Worm (Caenorhabditis elegans): ENCODE data around the gene ZK856.7.
A peak's percentile ranks its signal among the peaks of the same experiment; 100 is the strongest.

DNA sequence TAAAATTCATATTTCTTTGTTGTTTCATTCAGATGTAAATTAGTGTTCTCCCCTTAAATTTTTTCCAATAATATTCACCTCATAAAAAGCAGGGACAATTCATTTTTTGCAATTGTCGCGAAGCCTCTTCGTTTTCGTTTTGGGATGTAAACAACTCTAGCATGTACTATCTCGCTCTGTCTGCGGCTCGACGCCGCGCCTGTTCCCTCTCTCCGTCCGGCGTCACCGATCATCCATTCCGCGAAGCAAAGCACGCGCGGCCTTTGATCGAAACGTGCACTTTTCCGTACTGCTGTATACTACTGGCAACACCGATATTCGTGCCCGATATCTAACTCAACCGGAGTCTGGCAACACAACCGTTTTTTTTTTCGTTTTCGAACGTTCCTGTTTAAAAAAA lies 45.1 kb downstream of the ZK856.7 start:
- TF ChIP-seq ama-1 (optimal IDR thresholded peaks at IDR 0.05): peak; percentile 1
- no peak for TF ChIP-seq snpc-4 (tag; optimal IDR thresholded peaks at IDR 0.05)
- TF ChIP-seq lsy-2 (tag; optimal IDR thresholded peaks at IDR 0.05): no peak
- no peak for TF ChIP-seq ceh-82 (tag; optimal IDR thresholded peaks at IDR 0.05)
- no peak for TF ChIP-seq nhr-11 (tag; optimal IDR thresholded peaks at IDR 0.05)
- no peak for TF ChIP-seq fos-1 (tag; optimal IDR thresholded peaks at IDR 0.05)
- TF ChIP-seq fkh-10 (GFP tag; optimal IDR thresholded peaks at IDR 0.05): no peak

Data from whole organism, L4 larva.